Fruit fly (Drosophila melanogaster) whole organism, embryonic: ENCODE results near the gene Rpt6R.

ENCODE experiments used
- ATbp ChIP-seq: fragments of 200-800 bp; sonication (Bioruptor generic); optimal IDR thresholded peaks from 2 replicates; lab custom pipeline; 2017; ENCODE audit warnings: missing biosample characterization, mild to moderate bottlenecking, missing genetic modification characterization, missing genetic modification reagents
- Bgb ChIP-seq: fragments of 200-800 bp; sonication (Bioruptor generic); IDR thresholded peaks from 2 replicates; pipeline ENCODE4 v1.3.6; 2022; ENCODE audit warnings: missing biosample characterization, missing genetic modification characterization; ENCODE audit not compliant: partially characterized antibody
- Bteb2 ChIP-seq: fragments of 200-800 bp; sonication (Bioruptor generic); optimal IDR thresholded peaks from 2 replicates; lab custom pipeline; 2016; ENCODE audit warnings: missing biosample characterization, missing genetic modification characterization
- C15 ChIP-seq: fragments of 200-800 bp; sonication (Bioruptor generic); IDR thresholded peaks from 3 replicates; pipeline ENCODE4 v1.3.6; 2022; ENCODE audit warnings: missing biosample characterization, missing genetic modification characterization
- CG10267 ChIP-seq: fragments of 200-800 bp; sonication (Bioruptor generic); optimal IDR thresholded peaks from 2 replicates; lab custom pipeline; 2018; ENCODE audit warnings: missing biosample characterization, mild to moderate bottlenecking, missing genetic modification characterization, moderate library complexity
- CG11085 ChIP-seq: fragments of 200-800 bp; sonication (Bioruptor generic); IDR thresholded peaks from 2 replicates; pipeline ENCODE4 v1.3.6; 2022; ENCODE audit warnings: missing biosample characterization, missing genetic modification characterization
- CG1233 ChIP-seq: fragments of 200-800 bp; sonication (Bioruptor generic); optimal IDR thresholded peaks from 4 replicates; lab custom pipeline; 2018; ENCODE audit warnings: missing biosample characterization, mild to moderate bottlenecking, missing genetic modification characterization
- CG12942 ChIP-seq: fragments of 200-800 bp; sonication (Bioruptor generic); optimal IDR thresholded peaks from 3 replicates; lab custom pipeline; 2016; ENCODE audit warnings: missing biosample characterization, missing genetic modification characterization
- CG14014 ChIP-seq: fragments of 200-800 bp; sonication (Bioruptor generic); IDR thresholded peaks from 2 replicates; pipeline ENCODE4 v1.3.6; 2022; ENCODE audit warnings: missing biosample characterization, missing genetic modification characterization
- CG14441 ChIP-seq: fragments of 200-800 bp; sonication (Bioruptor generic); IDR thresholded peaks from 2 replicates; pipeline ENCODE4 v1.3.6; 2022; ENCODE audit warnings: missing biosample characterization, missing genetic modification characterization
- CG17612 ChIP-seq: fragments of 200-800 bp; sonication (Bioruptor generic); IDR thresholded peaks from 2 replicates; pipeline ENCODE4 v1.3.6; 2022; ENCODE audit warnings: missing biosample characterization, missing genetic modification characterization
- CG17912 ChIP-seq: fragments of 200-800 bp; sonication (Bioruptor generic); optimal IDR thresholded peaks from 2 replicates; lab custom pipeline; 2018; ENCODE audit warnings: missing biosample characterization, mild to moderate bottlenecking, missing genetic modification characterization
- CG1792 ChIP-seq: fragments of 200-800 bp; sonication (Bioruptor generic); optimal IDR thresholded peaks from 2 replicates; lab custom pipeline; 2016; ENCODE audit warnings: missing biosample characterization, missing genetic modification characterization
- CG2116 ChIP-seq: fragments of 200-800 bp; sonication (Bioruptor generic); optimal IDR thresholded peaks from 3 replicates; lab custom pipeline; 2018; ENCODE audit warnings: missing biosample characterization, mild to moderate bottlenecking, missing genetic modification characterization
- CG30403 ChIP-seq: fragments of 200-800 bp; sonication (Bioruptor generic); optimal IDR thresholded peaks from 3 replicates; lab custom pipeline; 2016; ENCODE audit warnings: missing biosample characterization, missing genetic modification characterization
- CG3163 ChIP-seq: fragments of 200-800 bp; sonication (Bioruptor generic); optimal IDR thresholded peaks from 3 replicates; lab custom pipeline; 2016; ENCODE audit warnings: missing biosample characterization, missing genetic modification characterization
- CG32772 ChIP-seq: fragments of 200-800 bp; sonication (Bioruptor generic); IDR thresholded peaks from 2 replicates; pipeline ENCODE4 v1.3.6; 2022; ENCODE audit warnings: missing biosample characterization, missing genetic modification characterization
- CG34422 ChIP-seq: fragments of 200-800 bp; sonication (Bioruptor generic); IDR thresholded peaks from 3 replicates; pipeline ENCODE4 v1.3.6; 2022; ENCODE audit warnings: missing biosample characterization, missing genetic modification characterization
- CG43689 ChIP-seq: fragments of 200-800 bp; sonication (Bioruptor generic); IDR thresholded peaks from 2 replicates; pipeline ENCODE4 v1.3.6; 2022; ENCODE audit warnings: missing biosample characterization, missing genetic modification characterization
- CG6175 ChIP-seq: fragments of 200-800 bp; sonication (Bioruptor generic); IDR thresholded peaks from 3 replicates; pipeline ENCODE4 v1.3.6; 2022; ENCODE audit warnings: missing biosample characterization, missing genetic modification characterization
- CG6683 ChIP-seq: fragments of 200-800 bp; sonication (Bioruptor generic); optimal IDR thresholded peaks from 2 replicates; lab custom pipeline; 2017; ENCODE audit warnings: missing biosample characterization, mild to moderate bottlenecking, missing genetic modification characterization, missing genetic modification reagents
- CG6689 ChIP-seq: fragments of 200-800 bp; sonication (Bioruptor generic); IDR thresholded peaks from 2 replicates; pipeline ENCODE4 v1.3.6; 2022; ENCODE audit warnings: missing biosample characterization, missing genetic modification characterization
- CG6765 ChIP-seq: fragments of 200-800 bp; sonication (Bioruptor generic); optimal IDR thresholded peaks from 3 replicates; lab custom pipeline; 2017; ENCODE audit warnings: missing biosample characterization, mild to moderate bottlenecking, missing genetic modification characterization
- CG6791 ChIP-seq: fragments of 200-800 bp; sonication (Bioruptor generic); IDR thresholded peaks from 3 replicates; pipeline ENCODE4 v1.3.6; 2022; ENCODE audit warnings: missing biosample characterization, missing genetic modification characterization; ENCODE audit not compliant: partially characterized antibody
- CG9437 ChIP-seq: fragments of 200-800 bp; sonication (Bioruptor generic); optimal IDR thresholded peaks from 2 replicates; lab custom pipeline; 2018; ENCODE audit warnings: missing biosample characterization, mild to moderate bottlenecking, missing genetic modification characterization
- CG9797 ChIP-seq: fragments of 200-800 bp; sonication (Bioruptor generic); optimal IDR thresholded peaks from 3 replicates; lab custom pipeline; 2018; ENCODE audit warnings: missing biosample characterization, mild to moderate bottlenecking, missing genetic modification characterization
- Fer2 ChIP-seq: fragments of 200-800 bp; sonication (Bioruptor generic); optimal IDR thresholded peaks from 2 replicates; lab custom pipeline; 2018; ENCODE audit warnings: missing biosample characterization, mild to moderate bottlenecking, missing genetic modification characterization, moderate library complexity
- H2.0 ChIP-seq: fragments of 200-800 bp; sonication (Bioruptor generic); IDR thresholded peaks from 2 replicates; pipeline ENCODE4 v1.3.6; 2022; ENCODE audit warnings: missing biosample characterization, missing genetic modification characterization
- Mrtf ChIP-seq: fragments of 200-800 bp; sonication (Bioruptor generic); IDR thresholded peaks from 3 replicates; pipeline ENCODE4 v1.3.6; 2022; ENCODE audit warnings: missing biosample characterization, missing genetic modification characterization
- Myb ChIP-seq: fragments of 200-800 bp; sonication (Bioruptor generic); optimal IDR thresholded peaks from 2 replicates; lab custom pipeline; 2016; ENCODE audit warnings: missing biosample characterization, missing genetic modification characterization
- Sin3A ChIP-seq: fragments of >200 bp; optimal IDR thresholded peaks from 2 replicates; lab custom pipeline; 2018
- Tbp ChIP-seq: fragments of >200 bp; optimal IDR thresholded peaks from 2 replicates; lab custom pipeline; 2018; ENCODE audit warnings: missing biosample characterization, missing genetic modification characterization
- ash1 ChIP-seq: fragments of 200-800 bp; sonication (Bioruptor generic); optimal IDR thresholded peaks from 2 replicates; lab custom pipeline; 2018; ENCODE audit warnings: missing biosample characterization, mild to moderate bottlenecking, missing genetic modification characterization
- emc ChIP-seq: fragments of 200-800 bp; sonication (Bioruptor generic); optimal IDR thresholded peaks from 2 replicates; lab custom pipeline; 2016; ENCODE audit warnings: missing biosample characterization, missing genetic modification characterization
- fd64A ChIP-seq: fragments of 200-800 bp; sonication (Bioruptor generic); optimal IDR thresholded peaks from 3 replicates; lab custom pipeline; 2018; ENCODE audit warnings: missing biosample characterization, mild to moderate bottlenecking, missing genetic modification characterization
- gcm2 ChIP-seq: fragments of 200-800 bp; sonication (Bioruptor generic); optimal IDR thresholded peaks from 2 replicates; lab custom pipeline; 2016; ENCODE audit warnings: missing biosample characterization, missing genetic modification characterization
- her ChIP-seq: fragments of 200-800 bp; sonication (Bioruptor generic); optimal IDR thresholded peaks from 2 replicates; lab custom pipeline; 2016; ENCODE audit warnings: missing biosample characterization, missing genetic modification characterization
- inv ChIP-seq: fragments of 200-800 bp; sonication (Bioruptor generic); IDR thresholded peaks from 2 replicates; pipeline ENCODE4 v1.3.6; 2022; ENCODE audit warnings: missing biosample characterization, missing genetic modification characterization; ENCODE audit not compliant: partially characterized antibody
- knrl ChIP-seq: fragments of 200-800 bp; sonication (Bioruptor generic); IDR thresholded peaks from 3 replicates; pipeline ENCODE4 v1.3.6; 2022; ENCODE audit warnings: missing biosample characterization, missing genetic modification characterization; ENCODE audit not compliant: partially characterized antibody
- luna ChIP-seq: fragments of 200-800 bp; sonication (Bioruptor generic); optimal IDR thresholded peaks from 2 replicates; lab custom pipeline; 2016; ENCODE audit warnings: missing biosample characterization, missing genetic modification characterization
- nerfin-1 ChIP-seq: fragments of 200-800 bp; sonication (Bioruptor generic); optimal IDR thresholded peaks from 3 replicates; lab custom pipeline; 2019; ENCODE audit warnings: missing biosample characterization, mild to moderate bottlenecking, missing genetic modification characterization, moderate library complexity
- org-1 ChIP-seq: fragments of 200-800 bp; sonication (Bioruptor generic); optimal IDR thresholded peaks from 2 replicates; lab custom pipeline; 2017; ENCODE audit warnings: missing biosample characterization, missing genetic modification characterization
- pnt ChIP-seq: fragments of 200-800 bp; sonication (Bioruptor generic); optimal IDR thresholded peaks from 3 replicates; lab custom pipeline; 2016; ENCODE audit warnings: missing biosample characterization, missing genetic modification characterization
- schlank ChIP-seq: fragments of 200-800 bp; sonication (Bioruptor generic); optimal IDR thresholded peaks from 2 replicates; lab custom pipeline; 2018; ENCODE audit warnings: missing biosample characterization, mild to moderate bottlenecking, missing genetic modification characterization
- scrt ChIP-seq: fragments of 200-800 bp; sonication (Bioruptor generic); optimal IDR thresholded peaks from 2 replicates; lab custom pipeline; 2018; ENCODE audit warnings: missing biosample characterization, mild to moderate bottlenecking, missing genetic modification characterization, moderate library complexity
- sd ChIP-seq: fragments of 200-800 bp; sonication (Bioruptor generic); optimal IDR thresholded peaks from 3 replicates; lab custom pipeline; 2018; ENCODE audit warnings: missing biosample characterization, mild to moderate bottlenecking, missing genetic modification characterization, moderate library complexity
- sima ChIP-seq: fragments of 200-800 bp; sonication (Bioruptor generic); optimal IDR thresholded peaks from 2 replicates; lab custom pipeline; 2016; ENCODE audit warnings: missing biosample characterization, missing genetic modification characterization
- so ChIP-seq: fragments of 200-800 bp; sonication (Bioruptor generic); IDR thresholded peaks from 3 replicates; pipeline ENCODE4 v1.3.6; 2022; ENCODE audit warnings: missing biosample characterization, missing genetic modification characterization
- stc ChIP-seq: fragments of 200-800 bp; sonication (Bioruptor generic); IDR thresholded peaks from 2 replicates; pipeline ENCODE4 v1.3.6; 2022; ENCODE audit warnings: missing biosample characterization, missing genetic modification characterization
- wor ChIP-seq: fragments of 200-800 bp; sonication (Bioruptor generic); IDR thresholded peaks from 2 replicates; pipeline ENCODE4 v1.3.6; 2022; ENCODE audit warnings: missing biosample characterization, missing genetic modification characterization

Gene Rpt6R

dm6 chr3R:30600154-30601009, 16.9 kb upstream of the Rpt6R start (continued):
- TF ChIP-seq CG17912 (GFP tag; lab: Kevin White, UChicago) (peak; percentile 36), fd64A (GFP tag; lab: Kevin White, UChicago) (peak; percentile 78), CG12942 (GFP tag; lab: Kevin White, UChicago) (peak; percentile 82), CG11085 (GFP tag; lab: Robert Waterston, UW) (peak; percentile 84), CG9797 (GFP tag; lab: Kevin White, UChicago) (peak; percentile 6), CG6765 (GFP tag; lab: Kevin White, UChicago) (peak; percentile 89), H2.0 (GFP tag; lab: Robert Waterston, UW) (peak; percentile 93), CG30403 (GFP tag; lab: Kevin White, UChicago) (peak; percentile 95), CG6175 (GFP tag; lab: Robert Waterston, UW) (peak; percentile 86), schlank (tag; lab: Kevin White, UChicago) (peak; percentile 66), inv (GFP tag; lab: Robert Waterston, UW) (0 out of 2 replicates have a peak, but pooled peaks have one; percentile 31), CG3163 (GFP tag; lab: Kevin White, UChicago) (peak; percentile 79), Bgb (GFP tag; lab: Robert Waterston, UW) (no peak), CG34422 (GFP tag; lab: Robert Waterston, UW) (peak; percentile 96), ash1 (peak; percentile 73), Bteb2 (peak; percentile 84), knrl (GFP tag; lab: Robert Waterston, UW) (no peak), pnt (peak; percentile 69), Fer2 (tag; lab: Kevin White, UChicago) (peak; percentile 73), CG6689 (GFP tag; lab: Robert Waterston, UW) (peak; percentile 93), C15 (peak; percentile 89), Mrtf (GFP tag; lab: Robert Waterston, UW) (peak; percentile 87), ATbp (GFP tag; lab: Kevin White, UChicago) (peak; percentile 93), CG6683 (peak; percentile 81), org-1 (GFP tag; lab: Kevin White, UChicago) (peak; percentile 88), CG10267 (peak; percentile 88), nerfin-1 (tag; lab: Kevin White, UChicago) (peak; percentile 76), sd (peak; percentile 90), sima (GFP tag; lab: Kevin White, UChicago) (peak; percentile 40), stc (GFP tag; lab: Robert Waterston, UW) (peak; percentile 97), CG14014 (GFP tag; lab: Robert Waterston, UW) (peak; percentile 93), CG1792 (GFP tag; lab: Kevin White, UChicago) (peak; percentile 82), wor (GFP tag; lab: Robert Waterston, UW) (peak; percentile 77), CG9437 (GFP tag; lab: Kevin White, UChicago) (peak; percentile 85), scrt (peak; percentile 86), Tbp (no peak), so (GFP tag; lab: Robert Waterston, UW) (peak; percentile 96), CG14441 (GFP tag; lab: Robert Waterston, UW) (peak; percentile 93), CG2116 (peak; percentile 67), CG6791 (peak; percentile 38; the same call in 1 of the 3 replicates), CG17612 (GFP tag; lab: Robert Waterston, UW) (peak; percentile 83), luna (GFP tag; lab: Kevin White, UChicago) (peak; percentile 62), gcm2 (GFP tag; lab: Kevin White, UChicago) (no peak), CG43689 (GFP tag; lab: Robert Waterston, UW) (peak; percentile 91), CG32772 (GFP tag; lab: Robert Waterston, UW) (peak; percentile 92), emc (GFP tag; lab: Kevin White, UChicago) (peak; percentile 81), Myb (peak; percentile 67), CG1233 (peak; percentile 85), Sin3A (lab: Kevin White, UChicago) (no peak), her (GFP tag; lab: Kevin White, UChicago) (peak; percentile 61)
